Fruit fly (Drosophila melanogaster): ENCODE measurements around the gene CG45491.

DNA sequence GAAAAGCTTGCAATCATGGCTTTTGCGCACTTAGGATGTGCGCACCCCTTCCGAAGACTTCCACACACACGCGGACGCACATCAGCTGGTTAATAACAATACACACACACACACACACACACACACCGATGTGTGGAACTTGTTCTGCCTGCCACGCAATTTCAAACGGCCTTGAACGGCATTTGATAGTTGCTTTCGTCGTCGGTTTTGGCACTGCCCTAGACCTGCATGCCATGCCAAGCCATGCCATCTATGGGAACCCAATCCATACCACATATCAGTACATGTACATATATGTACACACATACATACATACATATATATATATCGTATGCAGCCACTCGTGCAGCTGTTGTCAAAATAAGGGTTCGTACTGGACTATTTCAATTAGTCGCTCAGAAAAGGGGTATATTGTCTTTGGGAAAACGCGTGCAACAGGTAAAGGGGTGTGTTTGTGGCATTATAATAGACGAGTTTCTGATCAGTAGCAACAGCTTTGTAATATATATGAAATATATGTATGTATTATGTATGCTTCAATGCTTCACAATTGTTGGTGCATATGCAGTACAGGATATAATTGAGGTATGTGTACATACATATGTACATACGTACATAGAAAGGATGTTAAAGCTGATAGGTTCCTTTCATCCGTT lies 48.7 kb downstream of the CG45491 start, which contains the start of gene amn:
- TF ChIP-seq CG8632 (GFP tag; optimal IDR thresholded peaks at IDR 0.05): no peak
- no peak for TF ChIP-seq CG15336 (GFP tag; IDR thresholded peaks at IDR 0.05)
- no peak for TF ChIP-seq Ets21C (GFP tag; optimal IDR thresholded peaks at IDR 0.05)
- TF ChIP-seq CG6854 (GFP tag; optimal IDR thresholded peaks at IDR 0.05): no peak
- TF ChIP-seq Sox15 (GFP tag; optimal IDR thresholded peaks at IDR 0.05): no peak
- no peak for TF ChIP-seq OdsH (GFP tag; optimal IDR thresholded peaks at IDR 0.05)
- no peak for TF ChIP-seq CG4318 (GFP tag; optimal IDR thresholded peaks at IDR 0.05)
- no peak for TF ChIP-seq CG16779 (tag; optimal IDR thresholded peaks at IDR 0.05)
- TF ChIP-seq Met (GFP tag; optimal IDR thresholded peaks at IDR 0.05): no peak
- TF ChIP-seq CG10669 (GFP tag; optimal IDR thresholded peaks at IDR 0.05): no peak
- no peak for TF ChIP-seq Hr38 (GFP tag; optimal IDR thresholded peaks at IDR 0.05)
- no peak for TF ChIP-seq CG3032 (tag; optimal IDR thresholded peaks at IDR 0.05)
- TF ChIP-seq Smox (GFP tag; optimal IDR thresholded peaks at IDR 0.05): no peak
- TF ChIP-seq Sox102F (GFP tag; optimal IDR thresholded peaks at IDR 0.05): no peak
